Fruit fly (Drosophila melanogaster): ENCODE data around the gene hoe2.

DNA sequence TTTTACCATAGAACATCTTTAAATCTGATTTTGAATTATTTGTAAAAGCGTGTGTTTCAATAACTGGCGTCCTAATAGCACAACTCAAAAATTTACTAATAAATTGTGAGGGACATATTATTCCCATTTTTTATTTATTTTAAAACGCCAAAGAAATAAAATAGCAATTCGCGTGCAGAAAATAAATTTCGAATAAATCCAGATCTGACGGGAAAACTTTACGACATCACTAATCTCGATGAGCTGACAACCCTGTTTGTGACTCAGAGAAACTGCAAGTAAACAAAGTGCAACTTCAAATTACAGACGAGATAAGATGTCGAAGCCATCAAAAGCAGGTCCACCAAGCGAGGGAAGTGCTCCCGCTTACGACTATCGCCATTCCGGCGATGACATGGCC, 29.2 kb upstream of the hoe2 start, which contains the start of gene CG34125:
- TF ChIP-seq gl (tag; optimal IDR thresholded peaks at IDR 0.05): no peak
- no peak for TF ChIP-seq EcR (GFP tag; optimal IDR thresholded peaks at IDR 0.05)
- no peak for TF ChIP-seq D1 (tag; optimal IDR thresholded peaks at IDR 0.05)
- TF ChIP-seq CG13204 (GFP tag; optimal IDR thresholded peaks at IDR 0.05): no peak
- no peak for TF ChIP-seq CG8301 (tag; optimal IDR thresholded peaks at IDR 0.05)
- no peak for TF ChIP-seq Snoo (tag; optimal IDR thresholded peaks at IDR 0.05)
- no peak for TF ChIP-seq CG12605 (GFP tag; IDR thresholded peaks at IDR 0.05)
- no peak for TF ChIP-seq CG15710 (tag; optimal IDR thresholded peaks at IDR 0.05)
- TF ChIP-seq CG34367 (tag; optimal IDR thresholded peaks at IDR 0.05): no peak
- no peak for TF ChIP-seq CG8159 (tag; optimal IDR thresholded peaks at IDR 0.05)
- TF ChIP-seq CG9948 (tag; optimal IDR thresholded peaks at IDR 0.05): no peak
- TF ChIP-seq CG17806 (tag; optimal IDR thresholded peaks at IDR 0.05): no peak
- TF ChIP-seq CG14655 (GFP tag; optimal IDR thresholded peaks at IDR 0.05): no peak

Measured in whole organism, pupa.